Fruit fly (Drosophila melanogaster): ENCODE results near the gene EMC2B.

EMC2B gene

dm6 chr3R:16991781-16992180, at the start of gene EMC2B (continued):
- no peak for TF ChIP-seq CG12942 (GFP tag; optimal IDR thresholded peaks at IDR 0.05)
- TF ChIP-seq NC2β (GFP tag; optimal IDR thresholded peaks at IDR 0.05) = peak; percentile 17
- TF ChIP-seq CG30431 (GFP tag; optimal IDR thresholded peaks at IDR 0.05) = no peak
- no peak for TF ChIP-seq CG6272 (GFP tag; IDR thresholded peaks at IDR 0.05)
- no peak for TF ChIP-seq BtbVII (GFP tag; optimal IDR thresholded peaks at IDR 0.05)
- TF ChIP-seq ham (GFP tag; IDR thresholded peaks at IDR 0.05) = no peak
- TF ChIP-seq CG9876 (GFP tag; optimal IDR thresholded peaks at IDR 0.05) = no peak
- TF ChIP-seq Ada2b (GFP tag; IDR thresholded peaks at IDR 0.05) = no peak
- peak; percentile 41 for TF ChIP-seq Nf-YC (tag; optimal IDR thresholded peaks at IDR 0.05)
- TF ChIP-seq CG15601 (tag; optimal IDR thresholded peaks at IDR 0.05) = no peak
- no peak for TF ChIP-seq org-1 (GFP tag; optimal IDR thresholded peaks at IDR 0.05)
- TF ChIP-seq odd (GFP tag; optimal IDR thresholded peaks at IDR 0.05) = no peak
- peak; percentile 45 for TF ChIP-seq Side (GFP tag; optimal IDR thresholded peaks at IDR 0.05)
- no peak for TF ChIP-seq CG34422 (GFP tag; IDR thresholded peaks at IDR 0.05)
- TF ChIP-seq Sry-β (GFP tag; optimal IDR thresholded peaks at IDR 0.05) = no peak
- TF ChIP-seq HLH54F (GFP tag; optimal IDR thresholded peaks at IDR 0.05) = peak; percentile 39
- peak; percentile 44 for TF ChIP-seq CG33213 (GFP tag; optimal IDR thresholded peaks at IDR 0.05)
- TF ChIP-seq CG3847 (GFP tag; IDR thresholded peaks at IDR 0.05) = no peak
- no peak for TF ChIP-seq H15 (GFP tag; IDR thresholded peaks at IDR 0.05)
- TF ChIP-seq tap (tag; optimal IDR thresholded peaks at IDR 0.05) = no peak
- no peak for TF ChIP-seq Trl (optimal IDR thresholded peaks at IDR 0.05)
- TF ChIP-seq Trl (GFP tag; optimal IDR thresholded peaks at IDR 0.05) = peak; percentile 42
- no peak for TF ChIP-seq trh (GFP tag; optimal IDR thresholded peaks at IDR 0.05)
- peak; percentile 56 for TF ChIP-seq mam (GFP tag; optimal IDR thresholded peaks at IDR 0.05)
- no peak for TF ChIP-seq ken (GFP tag; IDR thresholded peaks at IDR 0.05)
- TF ChIP-seq MESR4 (GFP tag; optimal IDR thresholded peaks at IDR 0.05) = peak; percentile 53
- TF ChIP-seq jigr1 (GFP tag; IDR thresholded peaks at IDR 0.05) = no peak
- no peak for TF ChIP-seq Adf1 (GFP tag; IDR thresholded peaks at IDR 0.05)
- no peak for TF ChIP-seq Drgx (GFP tag; IDR thresholded peaks at IDR 0.05)
- no peak for TF ChIP-seq CG17361 (GFP tag; IDR thresholded peaks at IDR 0.05)
- peak; percentile 29 for TF ChIP-seq Fer3 (tag; optimal IDR thresholded peaks at IDR 0.05)
- peak; percentile 75 for TF ChIP-seq eyg (GFP tag; optimal IDR thresholded peaks at IDR 0.05)
- TF ChIP-seq Dbx (GFP tag; IDR thresholded peaks at IDR 0.05) = no peak
- TF ChIP-seq CG2889 (GFP tag; IDR thresholded peaks at IDR 0.05) = no peak
- peak; percentile 94 for TF ChIP-seq Ets65A (GFP tag)
- TF ChIP-seq Bgb (GFP tag; IDR thresholded peaks at IDR 0.05; ENCODE audit: partially characterized antibody) = no peak
- TF ChIP-seq pita (GFP tag; optimal IDR thresholded peaks at IDR 0.05) = no peak
- TF ChIP-seq zen2 (GFP tag; IDR thresholded peaks at IDR 0.05; ENCODE audit: partially characterized antibody) = no peak
- no peak for TF ChIP-seq kni (GFP tag; optimal IDR thresholded peaks at IDR 0.05)
- TF ChIP-seq CG4424 (GFP tag; optimal IDR thresholded peaks at IDR 0.05) = peak; percentile 5
- no peak for TF ChIP-seq CG32532 (GFP tag; IDR thresholded peaks at IDR 0.05)
- TF ChIP-seq pho (GFP tag; optimal IDR thresholded peaks at IDR 0.05) = no peak
- peak; percentile 36 for TF ChIP-seq NfI (GFP tag; optimal IDR thresholded peaks at IDR 0.05)
- no peak for TF ChIP-seq amos (GFP tag; IDR thresholded peaks at IDR 0.05; ENCODE audit: partially characterized antibody)
- no peak for TF ChIP-seq CG10366 (GFP tag; IDR thresholded peaks at IDR 0.05)
- TF ChIP-seq sim (GFP tag; IDR thresholded peaks at IDR 0.05) = no peak
- TF ChIP-seq Dfd (GFP tag; optimal IDR thresholded peaks at IDR 0.05) = no peak
- TF ChIP-seq tll (GFP tag; optimal IDR thresholded peaks at IDR 0.05) = no peak
- TF ChIP-seq CG5245 (GFP tag; optimal IDR thresholded peaks at IDR 0.05) = no peak
- TF ChIP-seq CG10209 (GFP tag; optimal IDR thresholded peaks at IDR 0.05) = no peak
- TF ChIP-seq CG13894 (tag; optimal IDR thresholded peaks at IDR 0.05) = no peak
- TF ChIP-seq dpn (GFP tag; optimal IDR thresholded peaks at IDR 0.05) = peak; percentile 46 to 62
- peak; percentile 41 for TF ChIP-seq nmo (GFP tag; optimal IDR thresholded peaks at IDR 0.05)
